Fruit fly (Drosophila melanogaster): ENCODE results near the gene vig2.
A peak's percentile ranks its signal among the peaks of the same experiment; 100 is the strongest.
"Not testable (repeated sequence)": the region's sequence is repeated elsewhere in the genome, so short reads cannot be mapped to it uniquely, and the experiment has no call there.

Gene vig2

dm6 chr3R:25123262-25123661 is at the start of gene vig2:
Gene vig2 (plus strand): TSS chr3R:25123373.
- TF ChIP-seq insv, psq, Sin3A (optimal IDR thresholded peaks at IDR 0.05): not testable (repeated sequence)

dm6 chr3R:25074558-25074964 is 48.6 kb upstream of the vig2 start, which contains the start of the genes shams and CG11920:
Gene shams (minus strand): TSS chr3R:25074607.
Gene CG11920 (plus strand): TSS chr3R:25074877.
- TF ChIP-seq psq (optimal IDR thresholded peaks at IDR 0.05) (no peak), Myc (optimal IDR thresholded peaks at IDR 0.05) (no peak), Sin3A (optimal IDR thresholded peaks at IDR 0.05) (no peak), ttk (optimal IDR thresholded peaks at IDR 0.05) (no peak), h (optimal IDR thresholded peaks at IDR 0.05) (no peak)

- no peak for TF ChIP-seq ttk (optimal IDR thresholded peaks at IDR 0.05)
These were observed 45.8 kb upstream of the vig2 start for dm6 chr3R:25077280-25077820.

- TF ChIP-seq ttk (optimal IDR thresholded peaks at IDR 0.05) (no peak), Myc (optimal IDR thresholded peaks at IDR 0.05) (no peak), h (optimal IDR thresholded peaks at IDR 0.05) (no peak), psq (optimal IDR thresholded peaks at IDR 0.05) (no peak), insv (optimal IDR thresholded peaks at IDR 0.05) (no peak), Sin3A (optimal IDR thresholded peaks at IDR 0.05) (no peak)
These were observed 44.5 kb upstream of the vig2 start for dm6 chr3R:25078665-25079064.

- no peak for TF ChIP-seq ttk (optimal IDR thresholded peaks at IDR 0.05)
- TF ChIP-seq psq (optimal IDR thresholded peaks at IDR 0.05) = no peak
- TF ChIP-seq Myc (optimal IDR thresholded peaks at IDR 0.05) = no peak
- no peak for TF ChIP-seq h (optimal IDR thresholded peaks at IDR 0.05)
- TF ChIP-seq Sin3A (optimal IDR thresholded peaks at IDR 0.05) = no peak
These were observed 42.7 kb upstream of the vig2 start for dm6 chr3R:25080446-25080845.

- TF ChIP-seq insv (optimal IDR thresholded peaks at IDR 0.05) = no peak
- no peak for TF ChIP-seq Sin3A (optimal IDR thresholded peaks at IDR 0.05)
- TF ChIP-seq h (optimal IDR thresholded peaks at IDR 0.05) = no peak
- no peak for TF ChIP-seq psq (optimal IDR thresholded peaks at IDR 0.05)
- TF ChIP-seq ttk (optimal IDR thresholded peaks at IDR 0.05) = no peak
- no peak for TF ChIP-seq Myc (optimal IDR thresholded peaks at IDR 0.05)
These were observed 40.8 kb upstream of the vig2 start, which contains the start of gene fd96Ca for dm6 chr3R:25082348-25082747. Gene fd96Ca (plus strand): TSS chr3R:25082684.

- TF ChIP-seq ttk (optimal IDR thresholded peaks at IDR 0.05) (no peak), Myc (optimal IDR thresholded peaks at IDR 0.05) (no peak), Sin3A (optimal IDR thresholded peaks at IDR 0.05) (no peak), insv (optimal IDR thresholded peaks at IDR 0.05) (no peak)
These were observed 28.5 kb upstream of the vig2 start, which contains the start of gene fd96Cb for dm6 chr3R:25094639-25095038. Gene fd96Cb (plus strand): TSS chr3R:25095012.

- no peak for TF ChIP-seq psq (optimal IDR thresholded peaks at IDR 0.05)
- TF ChIP-seq Myc (optimal IDR thresholded peaks at IDR 0.05) = no peak
- no peak for TF ChIP-seq ttk (optimal IDR thresholded peaks at IDR 0.05)
- TF ChIP-seq h (optimal IDR thresholded peaks at IDR 0.05) = no peak
- TF ChIP-seq insv (optimal IDR thresholded peaks at IDR 0.05) = no peak
- TF ChIP-seq Sin3A (optimal IDR thresholded peaks at IDR 0.05) = no peak
These were observed 25.7 kb upstream of the vig2 start, which contains the start of the genes CG33095 and CG33096 for dm6 chr3R:25097486-25097885. Gene CG33095 (plus strand): TSS chr3R:25097672. Gene CG33096 (plus strand): TSS chr3R:25097672.

- TF ChIP-seq ttk (optimal IDR thresholded peaks at IDR 0.05) (no peak), Sin3A (optimal IDR thresholded peaks at IDR 0.05) (no peak), psq (optimal IDR thresholded peaks at IDR 0.05) (no peak), Myc (optimal IDR thresholded peaks at IDR 0.05) (no peak), h (optimal IDR thresholded peaks at IDR 0.05) (no peak), insv (optimal IDR thresholded peaks at IDR 0.05) (no peak)
These were observed 20.9 kb upstream of the vig2 start, which contains the start of gene CG45095 for dm6 chr3R:25102253-25102652. Gene CG45095 (plus strand): TSS chr3R:25102553.

dm6 chr3R:25108932-25109331 is 14.2 kb upstream of the vig2 start, which contains the start of gene CG34027:
Gene CG34027 (minus strand): TSS chr3R:25109032.
- TF ChIP-seq Myc (optimal IDR thresholded peaks at IDR 0.05) (no peak), Sin3A (optimal IDR thresholded peaks at IDR 0.05) (no peak), insv (optimal IDR thresholded peaks at IDR 0.05) (no peak), ttk (optimal IDR thresholded peaks at IDR 0.05) (no peak), h (optimal IDR thresholded peaks at IDR 0.05) (no peak), psq (optimal IDR thresholded peaks at IDR 0.05) (no peak)

dm6 chr3R:25112466-25112939 is 10.7 kb upstream of the vig2 start, which contains the start of gene Nepl16:
Gene Nepl16 (minus strand): TSS chr3R:25112516.
- TF ChIP-seq insv (optimal IDR thresholded peaks at IDR 0.05) = no peak
- TF ChIP-seq h (optimal IDR thresholded peaks at IDR 0.05) = peak; percentile 80

- TF ChIP-seq h (optimal IDR thresholded peaks at IDR 0.05) = no peak
- TF ChIP-seq ttk (optimal IDR thresholded peaks at IDR 0.05) = no peak
- TF ChIP-seq Sin3A (optimal IDR thresholded peaks at IDR 0.05) = peak; percentile 19
These were observed 399 bp upstream of the vig2 start, which contains the start of the genes CG31510 and TTLL5 for dm6 chr3R:25122736-25123211. Gene CG31510 (minus strand): TSS chr3R:25122920. Gene TTLL5 (minus strand): TSS chr3R:25122920.

- TF ChIP-seq ttk (optimal IDR thresholded peaks at IDR 0.05) = no peak
- no peak for TF ChIP-seq Myc (optimal IDR thresholded peaks at IDR 0.05)
- no peak for TF ChIP-seq Sin3A (optimal IDR thresholded peaks at IDR 0.05)
- TF ChIP-seq psq (optimal IDR thresholded peaks at IDR 0.05) = no peak
- TF ChIP-seq insv (optimal IDR thresholded peaks at IDR 0.05) = no peak
- TF ChIP-seq h (optimal IDR thresholded peaks at IDR 0.05) = no peak
These were observed 3.6 kb downstream of the vig2 start for dm6 chr3R:25126823-25127222.
